Worm (Caenorhabditis elegans): ENCODE data around the gene sec-3.

The sec-3 gene

DNA sequence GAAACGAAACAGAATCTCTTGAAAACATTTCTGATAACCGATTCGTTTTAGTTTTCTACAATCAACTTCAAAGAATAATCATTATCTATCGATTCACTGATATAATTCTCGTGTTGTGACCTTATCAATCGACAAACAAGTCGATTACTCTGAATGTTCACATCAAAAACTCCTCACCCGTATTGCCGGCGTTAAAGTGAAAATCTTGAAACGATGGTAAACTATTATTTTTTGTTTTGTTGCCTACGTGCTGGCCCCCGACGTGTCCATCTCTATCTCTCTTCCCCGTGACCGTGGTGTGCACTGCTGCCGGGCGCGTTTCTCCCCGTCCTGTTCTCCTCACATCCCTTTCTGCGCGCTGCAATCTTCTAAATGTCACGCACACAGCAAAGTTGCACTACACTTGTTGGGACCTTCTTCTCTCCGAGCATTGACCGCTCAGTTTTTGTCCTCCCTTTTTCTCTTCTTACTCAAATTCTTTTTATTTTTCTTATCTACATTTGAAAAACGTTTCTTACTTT lies 9.7 kb downstream of the sec-3 start (continued):
- TF ChIP-seq ceh-28 (tag; optimal IDR thresholded peaks at IDR 0.05) (no peak), lin-29 (GFP tag; IDR thresholded peaks at IDR 0.05) (no peak), ZK546.5 (tag; optimal IDR thresholded peaks at IDR 0.05) (no peak), mep-1 (tag; optimal IDR thresholded peaks at IDR 0.05) (peak; percentile 69), egl-27 (tag; optimal IDR thresholded peaks at IDR 0.05) (no peak)

DNA sequence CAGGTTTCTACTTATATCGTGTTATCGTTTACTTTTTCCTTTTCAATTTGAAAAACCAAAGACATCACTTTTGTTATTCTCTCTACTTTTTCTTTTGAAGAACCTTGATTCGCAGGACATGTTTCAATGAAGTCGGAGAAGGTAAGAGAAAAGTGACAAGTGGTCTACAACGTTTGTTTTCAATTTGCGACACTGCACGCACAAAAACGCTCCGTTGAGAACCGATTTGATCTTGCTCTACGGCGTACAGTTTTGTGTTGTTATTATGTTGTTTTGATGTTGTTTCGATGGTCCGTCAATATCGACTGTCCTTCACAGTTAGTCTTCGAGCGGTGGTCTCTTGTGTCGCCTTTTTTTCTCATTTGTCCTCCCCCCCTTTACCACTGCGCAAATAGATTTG lies 10.2 kb downstream of the sec-3 start, which contains the start of gene pccb-1:
TSS of gene pccb-1 (plus strand) at position 127 of the 400 bp plus-strand sequence.
- TF ChIP-seq R02D3.7 (tag; optimal IDR thresholded peaks at IDR 0.05) (no peak), F26F4.8 (GFP tag; conservative IDR thresholded peaks at IDR 0.05) (no peak), dpl-1 (GFP tag; optimal IDR thresholded peaks at IDR 0.05) (no peak)

DNA sequence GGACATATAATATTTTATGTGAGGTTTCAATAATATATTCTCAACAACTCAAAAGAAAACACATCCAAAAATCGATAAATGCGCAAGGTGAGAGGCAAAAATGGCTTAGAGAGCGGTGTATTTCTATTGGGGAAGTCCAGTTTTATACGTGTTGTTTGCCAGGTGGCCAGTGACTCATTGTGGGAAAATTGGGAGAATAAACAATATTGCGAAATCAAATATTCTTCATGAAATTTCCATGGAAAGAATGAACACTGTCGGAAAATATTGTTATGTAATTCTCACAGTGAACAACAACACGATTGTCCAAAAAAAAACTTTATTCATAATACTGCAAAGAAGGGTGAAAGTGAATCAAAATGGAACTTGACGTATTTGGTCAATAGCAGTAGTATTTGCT lies 12.0 kb downstream of the sec-3 start:
- TF ChIP-seq nhr-28 (tag; optimal IDR thresholded peaks at IDR 0.05) (no peak), spr-1 (tag; optimal IDR thresholded peaks at IDR 0.05) (no peak), zfp-3 (GFP tag; conservative IDR thresholded peaks at IDR 0.05) (no peak), nhr-11 (tag; optimal IDR thresholded peaks at IDR 0.05) (no peak), lin-38 (GFP tag; IDR thresholded peaks at IDR 0.05) (no peak), zip-11 (GFP tag; IDR thresholded peaks at IDR 0.05) (no peak), aha-1 (tag) (no peak), daf-12 (tag; optimal IDR thresholded peaks at IDR 0.05) (no peak), tag-97 (GFP tag; IDR thresholded peaks at IDR 0.05) (no peak), F49E8.2 (tag; optimal IDR thresholded peaks at IDR 0.05; ENCODE audit: borderline replicate concordance) (no peak), gei-8 (GFP tag; optimal IDR thresholded peaks at IDR 0.05) (no peak), pqm-1 (tag; optimal IDR thresholded peaks at IDR 0.05) (no peak), dve-1 (tag; optimal IDR thresholded peaks at IDR 0.05; ENCODE audit: insufficient read depth) (no peak), F10B5.3 (tag; optimal IDR thresholded peaks at IDR 0.05) (no peak), vab-7 (GFP tag; IDR thresholded peaks at IDR 0.05) (no peak), nhr-102 (tag; optimal IDR thresholded peaks at IDR 0.05) (no peak), hlh-30 (tag; optimal IDR thresholded peaks at IDR 0.05; ENCODE audit: insufficient read depth) (no peak), ceh-20 (GFP tag; IDR thresholded peaks at IDR 0.05) (no peak)

DNA sequence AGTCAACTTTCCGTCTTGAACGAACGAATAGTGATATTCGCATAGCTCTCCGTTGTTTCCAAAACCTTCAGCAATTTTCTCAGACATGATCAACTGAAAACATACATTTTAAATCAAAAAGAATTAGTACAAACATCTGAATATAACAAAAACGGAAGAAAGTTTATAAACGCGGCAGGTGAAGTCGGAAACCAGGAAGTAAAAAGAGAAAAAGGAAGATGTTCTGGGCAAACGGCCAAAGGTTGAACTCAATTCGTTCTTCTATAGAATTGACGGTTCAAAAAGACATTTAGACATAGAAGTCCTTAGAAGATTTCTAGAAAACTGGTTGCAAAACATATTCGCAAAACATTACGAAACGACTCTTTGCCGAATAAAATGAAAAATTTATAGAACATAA lies 12.4 kb downstream of the sec-3 start, which contains the start of gene F52E4.5:
TSS of gene F52E4.5 (minus strand) at position 101 of the 400 bp plus-strand sequence.
- TF ChIP-seq F10B5.3 (tag; optimal IDR thresholded peaks at IDR 0.05) (no peak), Y5F2A.4 (GFP tag; optimal IDR thresholded peaks at IDR 0.05) (no peak), nhr-41 (GFP tag; IDR thresholded peaks at IDR 0.05) (no peak), attf-4 (tag; optimal IDR thresholded peaks at IDR 0.05) (no peak), aha-1 (tag) (no peak), saeg-2 (GFP tag; IDR thresholded peaks at IDR 0.05) (no peak), F26F4.8 (GFP tag; conservative IDR thresholded peaks at IDR 0.05) (no peak), lir-3 (tag; optimal IDR thresholded peaks at IDR 0.05) (no peak), F44E2.7 (GFP tag; IDR thresholded peaks at IDR 0.05) (no peak), php-3 (GFP tag; IDR thresholded peaks at IDR 0.05) (no peak), daf-19 (GFP tag; conservative IDR thresholded peaks at IDR 0.05) (no peak), dmd-6 (GFP tag; IDR thresholded peaks at IDR 0.05) (no peak), ceh-28 (tag; optimal IDR thresholded peaks at IDR 0.05) (no peak)

DNA sequence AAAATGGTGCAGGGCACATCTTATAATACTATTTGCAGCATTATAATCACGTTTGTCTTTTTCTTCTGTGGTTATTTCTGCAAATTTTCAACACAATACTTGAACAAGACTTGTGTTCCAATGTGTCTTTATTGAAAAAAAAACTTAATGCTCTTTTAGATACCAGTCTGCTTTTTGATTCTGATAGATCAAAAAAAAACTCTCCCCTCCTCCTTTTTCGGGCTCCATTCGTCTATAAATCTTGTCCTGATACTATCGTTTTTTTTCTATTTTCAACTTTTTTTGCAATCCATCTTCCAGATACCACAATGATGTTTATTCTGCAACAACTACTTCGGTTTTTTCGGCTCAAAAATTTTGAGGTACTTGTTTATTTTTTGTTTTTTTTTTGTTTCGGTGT lies 18.8 kb downstream of the sec-3 start, which contains the start of gene twk-16:
TSS of gene twk-16 (plus strand) at position 301 of the 400 bp plus-strand sequence.
- TF ChIP-seq F44E2.7 (GFP tag; IDR thresholded peaks at IDR 0.05), result no peak
- TF ChIP-seq unc-39 (tag; optimal IDR thresholded peaks at IDR 0.05), result no peak
- TF ChIP-seq aly-2 (tag; optimal IDR thresholded peaks at IDR 0.05), result no peak
- TF ChIP-seq vab-7 (GFP tag; IDR thresholded peaks at IDR 0.05), result no peak
- TF ChIP-seq ztf-11 (tag; optimal IDR thresholded peaks at IDR 0.05), result no peak
- TF ChIP-seq ceh-32 (tag; optimal IDR thresholded peaks at IDR 0.05; ENCODE audit: poor library complexity), result no peak
- no peak for TF ChIP-seq ceh-20 (GFP tag; IDR thresholded peaks at IDR 0.05)
- no peak for TF ChIP-seq ZK337.2 (GFP tag; IDR thresholded peaks at IDR 0.05)
- no peak for TF ChIP-seq snpc-1.2 (GFP tag; IDR thresholded peaks at IDR 0.05)
- no peak for TF ChIP-seq zag-1 (tag; optimal IDR thresholded peaks at IDR 0.05)
- TF ChIP-seq R02D3.7 (tag; optimal IDR thresholded peaks at IDR 0.05), result no peak

Measured in whole organism, L4 larva.